Fruit fly (Drosophila melanogaster) whole organism, embryonic: ENCODE measurements around the gene CG14817.
A peak's percentile ranks its signal among the peaks of the same experiment; 100 is the strongest.

Experiments used
- Asciz ChIP-seq: fragments of 200-800 bp; sonication (Bioruptor generic); optimal IDR thresholded peaks from 2 replicates; lab custom pipeline; 2017; ENCODE audit warnings: missing biosample characterization, mild to moderate bottlenecking, missing genetic modification characterization, missing genetic modification reagents
- Atf-2 ChIP-seq: fragments of 200-800 bp; sonication (Bioruptor generic); optimal IDR thresholded peaks from 2 replicates; lab custom pipeline; 2016; ENCODE audit warnings: missing biosample characterization, missing genetic modification characterization
- B-H2 ChIP-seq: fragments of 200-800 bp; sonication (Bioruptor generic); optimal IDR thresholded peaks from 2 replicates; lab custom pipeline; 2018; ENCODE audit warnings: missing biosample characterization, mild to moderate bottlenecking, missing genetic modification characterization
- BtbVII ChIP-seq: fragments of 200-800 bp; sonication (Bioruptor generic); optimal IDR thresholded peaks from 3 replicates; lab custom pipeline; 2017; ENCODE audit warnings: missing biosample characterization, mild to moderate bottlenecking, missing genetic modification characterization
- CG10462 ChIP-seq: fragments of 200-800 bp; sonication (Bioruptor generic); optimal IDR thresholded peaks from 2 replicates; lab custom pipeline; 2016; ENCODE audit warnings: missing biosample characterization, missing genetic modification characterization
- CG11504 ChIP-seq: fragments of 200-800 bp; sonication (Bioruptor generic); optimal IDR thresholded peaks from 3 replicates; lab custom pipeline; 2019; ENCODE audit warnings: missing biosample characterization, mild to moderate bottlenecking, missing genetic modification characterization, moderate library complexity
- CG11723 ChIP-seq: fragments of 200-800 bp; sonication (Bioruptor generic); optimal IDR thresholded peaks from 2 replicates; lab custom pipeline; 2017; ENCODE audit warnings: missing biosample characterization, mild to moderate bottlenecking, missing genetic modification characterization
- CG12299 ChIP-seq: fragments of 200-800 bp; sonication (Bioruptor generic); optimal IDR thresholded peaks from 2 replicates; lab custom pipeline; 2018; ENCODE audit warnings: missing biosample characterization, mild to moderate bottlenecking, missing genetic modification characterization
- CG12659 ChIP-seq: fragments of 200-800 bp; sonication (Bioruptor generic); optimal IDR thresholded peaks from 3 replicates; lab custom pipeline; 2017; ENCODE audit warnings: mild to moderate bottlenecking, missing biosample characterization, missing genetic modification reagents, missing genetic modification characterization
- CG1529 ChIP-seq: fragments of 200-800 bp; sonication (Bioruptor generic); optimal IDR thresholded peaks from 3 replicates; lab custom pipeline; 2018; ENCODE audit warnings: missing biosample characterization, missing genetic modification characterization
- CG16813 ChIP-seq: fragments of 200-800 bp; sonication (Bioruptor generic); IDR thresholded peaks from 3 replicates; pipeline ENCODE4 v1.3.6; 2022; ENCODE audit warnings: missing biosample characterization, missing genetic modification characterization; ENCODE audit not compliant: partially characterized antibody
- CG16815 ChIP-seq: fragments of 200-800 bp; sonication (Bioruptor generic); optimal IDR thresholded peaks from 3 replicates; lab custom pipeline; 2017; ENCODE audit warnings: missing biosample characterization, mild to moderate bottlenecking, missing genetic modification characterization
- CG17361 ChIP-seq: fragments of 200-800 bp; sonication (Bioruptor generic); IDR thresholded peaks from 3 replicates; pipeline ENCODE4 v1.3.6; 2022; ENCODE audit warnings: missing biosample characterization, missing genetic modification characterization
- CG17829 ChIP-seq: fragments of 200-800 bp; optimal IDR thresholded peaks from 2 replicates; lab custom pipeline; 2019; ENCODE audit warnings: missing biosample characterization, mild to moderate bottlenecking, missing genetic modification characterization, moderate library complexity
- CG2875 ChIP-seq: fragments of 200-800 bp; sonication (Bioruptor generic); optimal IDR thresholded peaks from 2 replicates; lab custom pipeline; 2017; ENCODE audit warnings: missing biosample characterization, mild to moderate bottlenecking, missing genetic modification characterization, missing genetic modification reagents
- CG3065 ChIP-seq: fragments of 200-800 bp; sonication (Bioruptor generic); optimal IDR thresholded peaks from 2 replicates; lab custom pipeline; 2016; ENCODE audit warnings: missing biosample characterization, missing genetic modification characterization
- CG31441 ChIP-seq: fragments of 200-800 bp; sonication (Bioruptor generic); IDR thresholded peaks from 2 replicates; pipeline ENCODE4 v1.3.6; 2022; ENCODE audit warnings: missing biosample characterization, missing genetic modification characterization
- CG32767 ChIP-seq: fragments of 200-800 bp; sonication (Bioruptor generic); IDR thresholded peaks from 2 replicates; pipeline ENCODE4 v1.3.6; 2022; ENCODE audit warnings: missing biosample characterization, missing genetic modification characterization
- CG4360 ChIP-seq: fragments of 200-800 bp; sonication (Bioruptor generic); IDR thresholded peaks from 2 replicates; pipeline ENCODE4 v1.3.6; 2022; ENCODE audit warnings: missing biosample characterization, missing genetic modification characterization
- CG43689 ChIP-seq: fragments of 200-800 bp; sonication (Bioruptor generic); IDR thresholded peaks from 2 replicates; pipeline ENCODE4 v1.3.6; 2022; ENCODE audit warnings: missing biosample characterization, missing genetic modification characterization
- CG6654 ChIP-seq: fragments of 200-800 bp; sonication (Bioruptor generic); optimal IDR thresholded peaks from 2 replicates; lab custom pipeline; 2017; ENCODE audit warnings: missing biosample characterization, mild to moderate bottlenecking, missing genetic modification characterization
- CG6813 ChIP-seq: fragments of 200-800 bp; sonication (Bioruptor generic); optimal IDR thresholded peaks from 2 replicates; lab custom pipeline; 2017; ENCODE audit warnings: missing biosample characterization, missing genetic modification characterization, mild to moderate bottlenecking, moderate library complexity, missing genetic modification reagents
- Deaf1 ChIP-seq: fragments of 200-800 bp; optimal IDR thresholded peaks from 3 replicates; lab custom pipeline; 2019; ENCODE audit warnings: missing biosample characterization, mild to moderate bottlenecking, missing genetic modification characterization, moderate library complexity
- Dek ChIP-seq: fragments of 200-800 bp; sonication (Bioruptor generic); optimal IDR thresholded peaks from 3 replicates; lab custom pipeline; 2019; ENCODE audit warnings: missing biosample characterization, mild to moderate bottlenecking, missing genetic modification characterization, moderate library complexity
- Elba2 ChIP-seq: fragments of 200-800 bp; sonication (Bioruptor generic); optimal IDR thresholded peaks from 3 replicates; lab custom pipeline; 2016; ENCODE audit warnings: missing biosample characterization, missing genetic modification characterization
- Ets65A ChIP-seq: fragments of 200-800 bp; sonication (Bioruptor generic); peaks from one replicate; lab custom pipeline; 2016; ENCODE audit warnings: missing biosample characterization, missing genetic modification characterization
- Ets97D ChIP-seq: fragments of 200-800 bp; sonication (Bioruptor generic); optimal IDR thresholded peaks from 3 replicates; lab custom pipeline; 2016; ENCODE audit warnings: missing biosample characterization, missing genetic modification characterization
- Lhr ChIP-seq: fragments of 200-800 bp; sonication (Bioruptor generic); optimal IDR thresholded peaks from 3 replicates; lab custom pipeline; 2017; ENCODE audit warnings: mild to moderate bottlenecking, missing biosample characterization, missing genetic modification reagents, missing genetic modification characterization
- Meics ChIP-seq: fragments of 200-800 bp; sonication (Bioruptor generic); optimal IDR thresholded peaks from 2 replicates; lab custom pipeline; 2017; ENCODE audit warnings: missing biosample characterization, mild to moderate bottlenecking, missing genetic modification characterization
- Mes4 ChIP-seq: fragments of 200-800 bp; sonication (Bioruptor generic); optimal IDR thresholded peaks from 2 replicates; lab custom pipeline; 2016; ENCODE audit warnings: missing biosample characterization, missing genetic modification characterization
- NC2α ChIP-seq: fragments of 200-800 bp; sonication (Bioruptor generic); optimal IDR thresholded peaks from 2 replicates; lab custom pipeline; 2016; ENCODE audit warnings: missing biosample characterization, missing genetic modification characterization
- Xrp1 ChIP-seq: fragments of 200-800 bp; sonication (Bioruptor generic); IDR thresholded peaks from 2 replicates; pipeline ENCODE4 v1.3.6; 2022; ENCODE audit warnings: missing biosample characterization, missing genetic modification characterization
- ab ChIP-seq: fragments of 200-800 bp; sonication (Bioruptor generic); optimal IDR thresholded peaks from 2 replicates; lab custom pipeline; 2016; ENCODE audit warnings: missing biosample characterization, missing genetic modification characterization
- abd-A ChIP-seq: fragments of 200-800 bp; sonication (Bioruptor generic); optimal IDR thresholded peaks from 3 replicates; lab custom pipeline; 2019; ENCODE audit warnings: missing biosample characterization, mild to moderate bottlenecking, missing genetic modification characterization, moderate library complexity
- az2 ChIP-seq: fragments of 200-800 bp; sonication (Bioruptor generic); optimal IDR thresholded peaks from 3 replicates; lab custom pipeline; 2016; ENCODE audit warnings: missing biosample characterization, missing genetic modification characterization
- cad ChIP-seq: fragments of >200 bp; optimal IDR thresholded peaks from 2 replicates; lab custom pipeline; 2017; ENCODE audit warnings: missing biosample characterization, missing genetic modification characterization
- cas ChIP-seq: fragments of 200-800 bp; sonication (Bioruptor generic); IDR thresholded peaks from 2 replicates; pipeline ENCODE4 v1.3.6; 2022; ENCODE audit warnings: missing biosample characterization, missing genetic modification characterization
- chif ChIP-seq, 2 experiments: fragments of 200-800 bp; sonication (Bioruptor generic); optimal IDR thresholded peaks; 3 replicates each; lab custom pipeline; 2016; ENCODE audit warnings: missing biosample characterization in 2 of 2, missing genetic modification characterization in 2 of 2
- dimm ChIP-seq: fragments of 200-800 bp; sonication (Bioruptor generic); IDR thresholded peaks from 2 replicates; pipeline ENCODE4 v1.3.6; 2022; ENCODE audit warnings: missing biosample characterization, missing genetic modification characterization
- fru ChIP-seq: fragments of >200 bp; optimal IDR thresholded peaks from 2 replicates; lab custom pipeline; 2017
- ftz-f1 ChIP-seq: fragments of 200-800 bp; sonication (Bioruptor generic); optimal IDR thresholded peaks from 2 replicates; lab custom pipeline; 2016; ENCODE audit warnings: missing biosample characterization, missing genetic modification characterization
- inv ChIP-seq: fragments of 200-800 bp; sonication (Bioruptor generic); IDR thresholded peaks from 2 replicates; pipeline ENCODE4 v1.3.6; 2022; ENCODE audit warnings: missing biosample characterization, missing genetic modification characterization; ENCODE audit not compliant: partially characterized antibody
- jumu ChIP-seq: fragments of 200-800 bp; sonication (Bioruptor generic); optimal IDR thresholded peaks from 3 replicates; lab custom pipeline; 2016; ENCODE audit warnings: missing biosample characterization, missing genetic modification characterization
- kay ChIP-seq: fragments of 200-800 bp; sonication (Bioruptor generic); optimal IDR thresholded peaks from 2 replicates; lab custom pipeline; 2016; ENCODE audit warnings: missing biosample characterization, missing genetic modification characterization
- lab ChIP-seq: fragments of 200-800 bp; sonication (Bioruptor generic); optimal IDR thresholded peaks from 3 replicates; lab custom pipeline; 2017; ENCODE audit warnings: missing biosample characterization, missing genetic modification characterization, mild to moderate bottlenecking, moderate library complexity, missing genetic modification reagents
- pb ChIP-seq: fragments of 200-800 bp; sonication (Bioruptor generic); optimal IDR thresholded peaks from 3 replicates; lab custom pipeline; 2016; ENCODE audit warnings: missing biosample characterization, missing genetic modification characterization
- pfk ChIP-seq: fragments of 200-800 bp; sonication (Bioruptor generic); optimal IDR thresholded peaks from 2 replicates; lab custom pipeline; 2018; ENCODE audit warnings: missing biosample characterization, mild to moderate bottlenecking, missing genetic modification characterization, moderate library complexity
- ranshi ChIP-seq: fragments of 200-800 bp; sonication (Bioruptor generic); IDR thresholded peaks from 2 replicates; pipeline ENCODE4 v1.3.6; 2022; ENCODE audit warnings: missing biosample characterization, missing genetic modification characterization
- rib ChIP-seq: fragments of 200-800 bp; sonication (Bioruptor generic); IDR thresholded peaks from 2 replicates; pipeline ENCODE4 v1.3.6; 2022; ENCODE audit warnings: missing biosample characterization, missing genetic modification characterization
- seq ChIP-seq: fragments of 200-800 bp; sonication (Bioruptor generic); IDR thresholded peaks from 2 replicates; pipeline ENCODE4 v1.3.6; 2022; ENCODE audit warnings: missing biosample characterization, missing genetic modification characterization
- unpg ChIP-seq: fragments of 200-800 bp; sonication (Bioruptor generic); optimal IDR thresholded peaks from 3 replicates; lab custom pipeline; 2018; ENCODE audit warnings: missing biosample characterization, mild to moderate bottlenecking, missing genetic modification characterization, moderate library complexity
- wor ChIP-seq: fragments of 200-800 bp; sonication (Bioruptor generic); IDR thresholded peaks from 2 replicates; pipeline ENCODE4 v1.3.6; 2022; ENCODE audit warnings: missing biosample characterization, missing genetic modification characterization

CG14817 gene

DNA sequence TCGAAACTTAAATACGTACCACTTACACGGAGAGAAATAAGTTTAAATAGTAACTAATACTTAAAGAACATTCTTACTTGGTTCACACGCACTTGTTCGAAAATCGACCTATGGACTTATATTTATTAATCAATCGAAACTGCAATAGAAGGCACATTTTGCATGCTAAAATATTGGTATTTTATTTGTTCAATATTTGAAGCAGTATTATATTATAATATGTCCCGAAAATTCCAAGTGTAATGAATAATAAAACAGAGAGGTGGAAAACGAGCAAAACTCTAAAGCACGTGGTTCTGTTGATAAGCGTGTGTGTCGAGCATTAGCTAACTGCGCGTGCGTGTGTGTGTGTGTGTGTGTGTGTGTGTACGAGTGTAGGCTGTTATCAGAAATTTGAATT, 27.2 kb downstream of the CG14817 start:
- TF ChIP-seq CG17829 (tag; lab: Kevin White, UChicago), result peak; percentile 81
- TF ChIP-seq ftz-f1 (GFP tag; lab: Kevin White, UChicago), result peak; percentile 62
- TF ChIP-seq Elba2 (GFP tag; lab: Kevin White, UChicago), result no peak
- TF ChIP-seq kay, result peak; percentile 90
- TF ChIP-seq CG1529 (GFP tag; lab: Kevin White, UChicago), result peak; percentile 54
- peak; percentile 80 for TF ChIP-seq CG31441 (GFP tag; lab: Robert Waterston, UW)
- TF ChIP-seq Meics (GFP tag; lab: Kevin White, UChicago), result peak; percentile 94
- no peak for TF ChIP-seq NC2α
- peak; percentile 18 for TF ChIP-seq pfk (GFP tag; lab: Kevin White, UChicago)
- TF ChIP-seq chif (GFP tag; optimal IDR thresholded peaks at IDR 0.05; lab: Kevin White, UChicago), result peak; percentile 61 to 68
- peak; percentile 88 for TF ChIP-seq B-H2 (GFP tag; lab: Kevin White, UChicago)
- peak; percentile 48 for TF ChIP-seq CG32767 (GFP tag; lab: Robert Waterston, UW)
- peak; percentile 91 for TF ChIP-seq unpg
- peak; percentile 90 for TF ChIP-seq CG12659 (GFP tag; lab: Kevin White, UChicago)
- TF ChIP-seq seq (GFP tag; lab: Robert Waterston, UW), result peak; percentile 82
- peak; percentile 70 for TF ChIP-seq ranshi (GFP tag; lab: Robert Waterston, UW)
- peak; percentile 83 for TF ChIP-seq abd-A (tag; lab: Kevin White, UChicago)
- no peak for TF ChIP-seq cad (GFP tag; lab: Kevin White, UChicago)
- no peak for TF ChIP-seq dimm (GFP tag; lab: Robert Waterston, UW)
- no peak for TF ChIP-seq Mes4 (GFP tag; lab: Kevin White, UChicago)
- peak; percentile 47 for TF ChIP-seq ab (GFP tag; lab: Kevin White, UChicago)
- peak; percentile 32 for TF ChIP-seq Atf-2 (GFP tag; lab: Kevin White, UChicago)
- TF ChIP-seq Asciz (GFP tag; lab: Kevin White, UChicago), result peak; percentile 70
- peak; percentile 5 for TF ChIP-seq CG3065 (GFP tag; lab: Kevin White, UChicago)
- TF ChIP-seq CG10462 (GFP tag; lab: Kevin White, UChicago), result peak; percentile 53
- peak; percentile 63 for TF ChIP-seq CG16815 (GFP tag; lab: Kevin White, UChicago)
- TF ChIP-seq inv, result no peak
- no peak for TF ChIP-seq fru
- TF ChIP-seq wor (GFP tag; lab: Robert Waterston, UW), result peak; percentile 43
- peak; percentile 48; the same call in 1 of the 2 replicates for TF ChIP-seq cas (GFP tag; lab: Robert Waterston, UW)
- TF ChIP-seq rib (GFP tag; lab: Robert Waterston, UW), result peak; percentile 68
- no peak for TF ChIP-seq Lhr (GFP tag; lab: Kevin White, UChicago)
- TF ChIP-seq CG11504 (tag; lab: Kevin White, UChicago), result peak; percentile 89
- no peak for TF ChIP-seq CG16813
- TF ChIP-seq lab (GFP tag; lab: Kevin White, UChicago), result peak; percentile 97
- peak; percentile 95 for TF ChIP-seq Ets65A
- TF ChIP-seq CG6654 (GFP tag; lab: Kevin White, UChicago), result peak; percentile 45
- peak; percentile 63 for TF ChIP-seq CG11723 (GFP tag; lab: Kevin White, UChicago)
- TF ChIP-seq CG4360 (GFP tag; lab: Robert Waterston, UW), result no peak
- TF ChIP-seq CG2875, result peak; percentile 25
- TF ChIP-seq CG17361, result peak; percentile 82
- peak; percentile 23 for TF ChIP-seq pb (GFP tag; lab: Kevin White, UChicago)
- TF ChIP-seq CG12299 (tag; lab: Kevin White, UChicago), result peak; percentile 83
- peak; percentile 74 for TF ChIP-seq Deaf1 (tag; lab: Kevin White, UChicago)
- TF ChIP-seq CG6813, result peak; percentile 89
- peak; percentile 92 for TF ChIP-seq Dek (tag; lab: Kevin White, UChicago)
- TF ChIP-seq az2 (GFP tag; lab: Kevin White, UChicago), result peak; percentile 73
- peak; percentile 56 for TF ChIP-seq jumu (GFP tag; lab: Kevin White, UChicago)
- peak; percentile 35 for TF ChIP-seq Ets97D (GFP tag; lab: Kevin White, UChicago)
- peak; percentile 40; the same call in 1 of the 2 replicates for TF ChIP-seq CG43689 (GFP tag; lab: Robert Waterston, UW)
- peak; percentile 93 for TF ChIP-seq BtbVII (GFP tag; lab: Kevin White, UChicago)
- peak; percentile 80 for TF ChIP-seq Xrp1 (GFP tag; lab: Robert Waterston, UW)
